Fruit fly (Drosophila melanogaster): ENCODE data around the gene Taf2.
A peak's percentile ranks its signal among the peaks of the same experiment; 100 is the strongest.

Gene Taf2

DNA sequence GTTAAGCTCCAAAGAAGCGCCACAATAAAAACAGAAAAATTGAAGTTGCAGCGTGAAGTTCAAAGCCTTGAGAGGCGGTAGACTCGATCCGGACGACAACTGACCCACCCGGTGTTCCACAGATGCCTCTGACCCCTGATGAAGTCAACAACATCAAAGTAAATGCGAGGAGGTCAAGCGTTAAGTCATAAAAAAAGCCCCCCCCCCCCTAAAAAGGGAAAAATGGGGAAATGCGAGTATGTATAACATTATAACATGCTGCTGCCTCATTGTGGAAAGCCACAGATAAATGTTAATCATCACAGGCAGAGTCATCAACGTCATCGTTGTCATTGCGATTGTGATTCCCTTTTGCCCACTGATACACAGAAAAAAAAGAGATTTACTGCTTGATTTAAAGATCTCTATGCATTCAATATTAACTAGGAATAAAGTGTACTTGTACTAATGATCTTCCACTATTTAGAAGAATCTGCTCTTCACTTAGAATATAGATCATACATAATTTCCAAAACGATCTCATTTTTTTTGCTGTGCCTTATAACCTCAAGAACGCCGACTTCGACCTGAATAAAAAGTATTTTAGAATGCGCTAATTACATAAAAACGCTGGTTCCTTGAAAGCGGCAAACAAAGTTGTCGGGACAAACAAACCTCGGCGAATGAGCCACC lies 37.3 kb downstream of the Taf2 start (continued):
- TF ChIP-seq lz (GFP tag; optimal IDR thresholded peaks at IDR 0.05) (no peak), CG4318 (GFP tag; optimal IDR thresholded peaks at IDR 0.05) (no peak), Smox (GFP tag; optimal IDR thresholded peaks at IDR 0.05) (no peak), Ets96B (tag; optimal IDR thresholded peaks at IDR 0.05) (peak; percentile 0), CG9139 (GFP tag; optimal IDR thresholded peaks at IDR 0.05) (no peak), Eip93F (GFP tag; optimal IDR thresholded peaks at IDR 0.05) (no peak), CG10669 (GFP tag; optimal IDR thresholded peaks at IDR 0.05) (no peak), eg (GFP tag; IDR thresholded peaks at IDR 0.05) (no peak), Sox15 (GFP tag; optimal IDR thresholded peaks at IDR 0.05) (no peak), pdm3 (GFP tag; optimal IDR thresholded peaks at IDR 0.05) (peak; percentile 19), Hr4 (GFP tag; optimal IDR thresholded peaks at IDR 0.05) (no peak), CG15336 (GFP tag; IDR thresholded peaks at IDR 0.05) (no peak), OdsH (GFP tag; optimal IDR thresholded peaks at IDR 0.05) (peak; percentile 8)

DNA sequence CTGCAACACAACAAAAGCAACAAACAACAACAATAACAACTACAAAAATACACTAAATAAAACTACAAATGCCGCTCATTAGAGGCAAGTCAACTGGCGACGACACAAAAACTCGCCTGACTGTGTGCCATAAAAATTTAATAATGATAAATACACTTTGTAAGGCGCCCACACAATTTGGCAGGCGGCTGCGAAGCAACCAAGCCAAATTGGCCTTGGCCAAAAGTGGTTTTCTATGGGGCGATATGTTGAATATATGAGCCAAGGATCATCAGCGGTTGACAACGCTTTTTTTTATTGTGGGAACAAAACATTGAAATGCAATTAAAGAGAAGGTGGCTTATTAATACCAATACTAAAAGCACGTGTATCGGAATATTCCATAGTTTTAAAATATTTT lies 38.4 kb downstream of the Taf2 start:
- TF ChIP-seq CG6276 (GFP tag; optimal IDR thresholded peaks at IDR 0.05) (no peak), topi (GFP tag; optimal IDR thresholded peaks at IDR 0.05) (no peak), vri (GFP tag; optimal IDR thresholded peaks at IDR 0.05) (no peak), CG31627 (GFP tag; optimal IDR thresholded peaks at IDR 0.05) (no peak), spab (GFP tag; optimal IDR thresholded peaks at IDR 0.05) (no peak), CG4318 (GFP tag; optimal IDR thresholded peaks at IDR 0.05) (no peak), fd59A (GFP tag; optimal IDR thresholded peaks at IDR 0.05) (no peak), Hr4 (GFP tag; optimal IDR thresholded peaks at IDR 0.05) (no peak), Ets21C (GFP tag; optimal IDR thresholded peaks at IDR 0.05) (no peak), Hr39 (GFP tag; optimal IDR thresholded peaks at IDR 0.05) (no peak), CG15336 (GFP tag; IDR thresholded peaks at IDR 0.05) (no peak), Sox15 (GFP tag; optimal IDR thresholded peaks at IDR 0.05) (no peak)

DNA sequence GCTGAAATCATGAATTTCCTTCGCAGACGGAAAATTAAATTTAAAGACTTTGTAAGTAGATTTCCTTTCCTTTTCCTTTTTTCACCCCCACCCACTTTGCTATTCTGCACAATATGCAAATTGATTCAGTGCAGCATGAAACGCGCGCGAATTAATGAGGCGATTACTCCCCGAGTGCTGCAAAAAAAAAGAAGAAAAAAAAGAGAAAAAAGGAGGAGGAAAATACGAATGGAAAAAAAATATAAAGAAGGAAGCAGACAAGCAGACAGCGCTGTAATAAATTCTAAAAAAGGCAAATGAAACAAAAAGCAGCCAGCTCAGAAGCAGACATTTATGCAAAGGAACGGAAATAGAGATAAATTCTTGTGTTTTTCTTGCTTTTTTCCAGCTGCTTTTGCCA lies 39.7 kb downstream of the Taf2 start:
- peak; percentile 69 for TF ChIP-seq CG15336 (GFP tag; IDR thresholded peaks at IDR 0.05)
- peak; percentile 91 for TF ChIP-seq CG9139 (GFP tag; optimal IDR thresholded peaks at IDR 0.05)
- TF ChIP-seq net (GFP tag; optimal IDR thresholded peaks at IDR 0.05): peak; percentile 67
- TF ChIP-seq CG10631 (GFP tag; optimal IDR thresholded peaks at IDR 0.05): peak; percentile 7
- TF ChIP-seq Smox (GFP tag; optimal IDR thresholded peaks at IDR 0.05): no peak
- peak; percentile 73 for TF ChIP-seq spab (GFP tag; optimal IDR thresholded peaks at IDR 0.05)
- TF ChIP-seq dac (GFP tag; optimal IDR thresholded peaks at IDR 0.05): peak; percentile 8
- peak; percentile 55 for TF ChIP-seq CG32006 (GFP tag; optimal IDR thresholded peaks at IDR 0.05)
- no peak for TF ChIP-seq CG6854 (GFP tag; optimal IDR thresholded peaks at IDR 0.05)
- TF ChIP-seq fkh (GFP tag; optimal IDR thresholded peaks at IDR 0.05): no peak
- no peak for TF ChIP-seq CG6792 (GFP tag; optimal IDR thresholded peaks at IDR 0.05)
- no peak for TF ChIP-seq CG11902 (GFP tag; optimal IDR thresholded peaks at IDR 0.05)
- TF ChIP-seq lz (GFP tag; optimal IDR thresholded peaks at IDR 0.05): no peak
- TF ChIP-seq Hr38 (GFP tag; optimal IDR thresholded peaks at IDR 0.05): no peak
- TF ChIP-seq esn (GFP tag; optimal IDR thresholded peaks at IDR 0.05): no peak
- TF ChIP-seq cyc (GFP tag; optimal IDR thresholded peaks at IDR 0.05): no peak
- TF ChIP-seq CG1621 (tag; optimal IDR thresholded peaks at IDR 0.05): peak; percentile 64
- no peak for TF ChIP-seq CG31627 (GFP tag; optimal IDR thresholded peaks at IDR 0.05)
- TF ChIP-seq eg (GFP tag; IDR thresholded peaks at IDR 0.05): peak; percentile 85
- peak; percentile 43 for TF ChIP-seq CG11762 (GFP tag; optimal IDR thresholded peaks at IDR 0.05; ENCODE audit: insufficient read depth)
- TF ChIP-seq CG3919 (GFP tag; optimal IDR thresholded peaks at IDR 0.05): peak; percentile 58
- TF ChIP-seq Met (GFP tag; optimal IDR thresholded peaks at IDR 0.05): no peak
- peak; percentile 41 for TF ChIP-seq OdsH (GFP tag; optimal IDR thresholded peaks at IDR 0.05)
- TF ChIP-seq CG16779 (tag; optimal IDR thresholded peaks at IDR 0.05): peak; percentile 83
- no peak for TF ChIP-seq Sox15 (GFP tag; optimal IDR thresholded peaks at IDR 0.05)
- TF ChIP-seq acj6 (GFP tag; optimal IDR thresholded peaks at IDR 0.05): no peak
- peak; percentile 34 for TF ChIP-seq Sox14 (GFP tag; optimal IDR thresholded peaks at IDR 0.05)
- no peak for TF ChIP-seq fd85E (GFP tag; optimal IDR thresholded peaks at IDR 0.05)
- no peak for TF ChIP-seq Hr39 (GFP tag; optimal IDR thresholded peaks at IDR 0.05)
- peak; percentile 85 for TF ChIP-seq CG6276 (GFP tag; optimal IDR thresholded peaks at IDR 0.05)
- peak; percentile 56 for TF ChIP-seq pdm3 (GFP tag; optimal IDR thresholded peaks at IDR 0.05)
- no peak for TF ChIP-seq Eip93F (GFP tag; optimal IDR thresholded peaks at IDR 0.05)
- peak; percentile 83 for TF ChIP-seq CG10669 (GFP tag; optimal IDR thresholded peaks at IDR 0.05)
- TF ChIP-seq dsx (GFP tag; optimal IDR thresholded peaks at IDR 0.05; ENCODE audit: poor library complexity, severe bottlenecking): peak; percentile 66
- no peak for TF ChIP-seq Gug (GFP tag; IDR thresholded peaks at IDR 0.05)
- no peak for TF ChIP-seq Blimp-1 (GFP tag; optimal IDR thresholded peaks at IDR 0.05)
- peak; percentile 46 for TF ChIP-seq CG8632 (GFP tag; optimal IDR thresholded peaks at IDR 0.05)
- TF ChIP-seq CG8119 (GFP tag; IDR thresholded peaks at IDR 0.05): peak; percentile 84
